Fruit fly (Drosophila melanogaster) whole organism, pupa: ENCODE measurements around the gene Prp5.

Source experiments
- CG10348 ChIP-seq: fragments of 200-800 bp; sonication (Bioruptor generic); IDR thresholded peaks from 2 replicates; pipeline ENCODE4 v1.3.6; 2022; ENCODE audit warnings: missing biosample characterization, missing genetic modification characterization
- CG12605 ChIP-seq: fragments of 200-800 bp; sonication (Bioruptor generic); IDR thresholded peaks from 2 replicates; pipeline ENCODE4 v1.3.6; 2022; ENCODE audit warnings: missing biosample characterization, missing genetic modification characterization
- CG13204 ChIP-seq: fragments of 200-800 bp; sonication (Bioruptor generic); optimal IDR thresholded peaks from 2 replicates; lab custom pipeline; 2018; ENCODE audit warnings: missing biosample characterization, mild to moderate bottlenecking, missing genetic modification characterization, moderate library complexity
- CG14655 ChIP-seq: fragments of 200-800 bp; sonication (Bioruptor generic); optimal IDR thresholded peaks from 3 replicates; lab custom pipeline; 2017; ENCODE audit warnings: mild to moderate bottlenecking, missing biosample characterization, missing genetic modification reagents, missing genetic modification characterization
- CG15710 ChIP-seq: fragments of 200-800 bp; sonication (Bioruptor generic); optimal IDR thresholded peaks from 2 replicates; lab custom pipeline; 2018; ENCODE audit warnings: missing biosample characterization, mild to moderate bottlenecking, missing genetic modification characterization, moderate library complexity
- CG17806 ChIP-seq: fragments of 200-800 bp; sonication (Bioruptor generic); optimal IDR thresholded peaks from 2 replicates; lab custom pipeline; 2018; ENCODE audit warnings: missing biosample characterization, mild to moderate bottlenecking, missing genetic modification characterization, moderate library complexity
- CG32121 ChIP-seq: fragments of 200-800 bp; sonication (Bioruptor generic); IDR thresholded peaks from 2 replicates; pipeline ENCODE4 v1.3.6; 2022; ENCODE audit warnings: missing biosample characterization, missing genetic modification characterization
- CG34367 ChIP-seq: fragments of 200-800 bp; sonication (Bioruptor generic); optimal IDR thresholded peaks from 2 replicates; lab custom pipeline; 2018; ENCODE audit warnings: missing biosample characterization, mild to moderate bottlenecking, missing genetic modification characterization
- CG4496 ChIP-seq: fragments of 200-800 bp; sonication (Bioruptor generic); IDR thresholded peaks from 3 replicates; pipeline ENCODE4 v1.3.6; 2022; ENCODE audit warnings: missing biosample characterization, missing genetic modification characterization
- CG8159 ChIP-seq: fragments of 200-800 bp; sonication (Bioruptor generic); optimal IDR thresholded peaks from 3 replicates; lab custom pipeline; 2018; ENCODE audit warnings: missing biosample characterization, mild to moderate bottlenecking, missing genetic modification characterization, moderate library complexity
- CG8301 ChIP-seq: fragments of 200-800 bp; sonication (Bioruptor generic); optimal IDR thresholded peaks from 2 replicates; lab custom pipeline; 2018; ENCODE audit warnings: missing biosample characterization, mild to moderate bottlenecking, missing genetic modification characterization
- CG9948 ChIP-seq: fragments of 200-800 bp; sonication (Bioruptor generic); optimal IDR thresholded peaks from 2 replicates; lab custom pipeline; 2018; ENCODE audit warnings: missing biosample characterization, mild to moderate bottlenecking, missing genetic modification characterization, moderate library complexity
- D1 ChIP-seq: fragments of 200-800 bp; sonication (Bioruptor generic); optimal IDR thresholded peaks from 2 replicates; lab custom pipeline; 2018; ENCODE audit warnings: missing biosample characterization, mild to moderate bottlenecking, missing genetic modification characterization, moderate library complexity
- EcR ChIP-seq: fragments of 200-800 bp; sonication (Bioruptor generic); optimal IDR thresholded peaks from 3 replicates; lab custom pipeline; 2019; ENCODE audit warnings: missing biosample characterization, missing genetic modification characterization, mild to moderate bottlenecking, moderate library complexity, missing genetic modification reagents
- Ets98B ChIP-seq: fragments of 200-800 bp; sonication (Bioruptor generic); IDR thresholded peaks from 2 replicates; pipeline ENCODE4 v1.3.6; 2022; ENCODE audit warnings: missing biosample characterization, missing genetic modification characterization
- Pif1A ChIP-seq: fragments of 200-800 bp; sonication (Bioruptor generic); optimal IDR thresholded peaks from 3 replicates; lab custom pipeline; 2016; ENCODE audit warnings: missing biosample characterization, missing genetic modification characterization
- Pif1B ChIP-seq: fragments of 200-800 bp; sonication (Bioruptor generic); optimal IDR thresholded peaks from 3 replicates; lab custom pipeline; 2016; ENCODE audit warnings: missing biosample characterization, missing genetic modification characterization
- Snoo ChIP-seq: fragments of 200-800 bp; sonication (Bioruptor generic); optimal IDR thresholded peaks from 3 replicates; lab custom pipeline; 2017; ENCODE audit warnings: missing biosample characterization, mild to moderate bottlenecking, missing genetic modification characterization, inconsistent platforms
- fd96Ca ChIP-seq: fragments of 200-800 bp; sonication (Bioruptor generic); IDR thresholded peaks from 3 replicates; pipeline ENCODE4 v1.3.6; 2022; ENCODE audit warnings: missing biosample characterization, missing genetic modification characterization
- gl ChIP-seq: fragments of 200-800 bp; sonication (Bioruptor generic); optimal IDR thresholded peaks from 2 replicates; lab custom pipeline; 2018; ENCODE audit warnings: missing biosample characterization, mild to moderate bottlenecking, missing genetic modification characterization
- rn ChIP-seq: fragments of 200-800 bp; sonication (Bioruptor generic); IDR thresholded peaks from 2 replicates; pipeline ENCODE4 v1.3.6; 2022; ENCODE audit warnings: missing biosample characterization, missing genetic modification characterization

Prp5 gene

dm6 chrX:15334999-15335398, 10.0 kb upstream of the Prp5 start:
- TF ChIP-seq rn (GFP tag; lab: Robert Waterston, UW) (no peak), Snoo (no peak), CG34367 (no peak), CG13204 (peak; percentile 43), CG10348 (GFP tag; lab: Robert Waterston, UW) (no peak), CG32121 (GFP tag; lab: Robert Waterston, UW) (no peak), CG4496 (GFP tag; lab: Robert Waterston, UW) (no peak), Ets98B (GFP tag; lab: Robert Waterston, UW) (no peak), D1 (no peak), Pif1A (GFP tag; lab: Kevin White, UChicago) (no peak), CG17806 (tag; lab: Kevin White, UChicago) (no peak), CG9948 (tag; lab: Kevin White, UChicago) (no peak), gl (no peak), CG8159 (no peak), CG14655 (GFP tag; lab: Kevin White, UChicago) (no peak), EcR (GFP tag; lab: Kevin White, UChicago) (peak; percentile 10), CG8301 (tag; lab: Kevin White, UChicago) (no peak), CG12605 (GFP tag; lab: Robert Waterston, UW) (no peak)

dm6 chrX:15335845-15336453, 9.0 kb upstream of the Prp5 start:
- TF ChIP-seq Pif1A (GFP tag; lab: Kevin White, UChicago) (no peak), Ets98B (GFP tag; lab: Robert Waterston, UW) (no peak), D1 (no peak), CG8301 (tag; lab: Kevin White, UChicago) (no peak), CG10348 (GFP tag; lab: Robert Waterston, UW) (no peak), CG15710 (tag; lab: Kevin White, UChicago) (no peak), CG32121 (GFP tag; lab: Robert Waterston, UW) (no peak), Snoo (no peak), CG13204 (no peak), CG17806 (tag; lab: Kevin White, UChicago) (no peak), CG9948 (tag; lab: Kevin White, UChicago) (no peak)

dm6 chrX:15342017-15342416, 3.0 kb upstream of the Prp5 start, which contains the start of gene CG9123:
TSS of gene CG9123 (minus strand) at chrX:15342117.
- TF ChIP-seq CG12605 (GFP tag; lab: Robert Waterston, UW) = no peak
- no peak for TF ChIP-seq rn (GFP tag; lab: Robert Waterston, UW)
- TF ChIP-seq CG9948 (tag; lab: Kevin White, UChicago) = no peak
- no peak for TF ChIP-seq CG34367
- TF ChIP-seq CG32121 (GFP tag; lab: Robert Waterston, UW) = no peak
- no peak for TF ChIP-seq gl
- no peak for TF ChIP-seq CG13204
- TF ChIP-seq CG8159 = no peak
- no peak for TF ChIP-seq fd96Ca (GFP tag; lab: Robert Waterston, UW)
- no peak for TF ChIP-seq D1
- no peak for TF ChIP-seq CG4496 (GFP tag; lab: Robert Waterston, UW)
- TF ChIP-seq CG17806 (tag; lab: Kevin White, UChicago) = no peak
- TF ChIP-seq Ets98B (GFP tag; lab: Robert Waterston, UW) = no peak
- TF ChIP-seq Pif1A (GFP tag; lab: Kevin White, UChicago) = no peak
- no peak for TF ChIP-seq Snoo
- TF ChIP-seq Pif1B (GFP tag; lab: Kevin White, UChicago) = no peak

dm6 chrX:15352692-15353091, 7.7 kb downstream of the Prp5 start:
- TF ChIP-seq Snoo (no peak), CG34367 (no peak), CG15710 (tag; lab: Kevin White, UChicago) (no peak), CG32121 (GFP tag; lab: Robert Waterston, UW) (no peak), CG8301 (tag; lab: Kevin White, UChicago) (no peak), CG4496 (GFP tag; lab: Robert Waterston, UW) (no peak), CG8159 (no peak), D1 (no peak)

DNA sequence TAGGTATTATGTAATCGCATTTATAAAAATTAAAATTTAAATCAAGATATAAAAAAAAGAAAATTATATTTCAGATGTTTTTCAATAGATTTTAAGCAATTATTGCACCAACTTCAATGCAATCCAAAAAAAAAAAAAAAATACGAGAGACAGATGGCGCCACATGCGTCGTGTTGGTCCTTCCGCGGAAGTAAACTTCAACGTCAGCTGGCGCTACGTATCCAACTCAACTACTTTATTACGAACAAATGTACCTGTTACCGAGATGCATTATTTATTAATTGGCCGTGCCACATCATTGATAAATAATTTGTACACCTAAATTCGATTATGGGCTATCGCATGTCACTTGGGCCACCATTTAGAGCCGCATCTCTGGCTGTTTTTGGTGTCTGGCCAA, 8.7 kb downstream of the Prp5 start:
- TF ChIP-seq EcR (GFP tag; lab: Kevin White, UChicago) (no peak), Snoo (no peak), D1 (no peak), CG10348 (GFP tag; lab: Robert Waterston, UW) (no peak), Pif1B (GFP tag; lab: Kevin White, UChicago) (no peak)

dm6 chrX:15356410-15356809, 11.4 kb downstream of the Prp5 start:
- TF ChIP-seq CG9948 (tag; lab: Kevin White, UChicago) = no peak
- TF ChIP-seq CG4496 (GFP tag; lab: Robert Waterston, UW) = no peak
- TF ChIP-seq CG15710 (tag; lab: Kevin White, UChicago) = no peak
- TF ChIP-seq gl = no peak
- no peak for TF ChIP-seq CG8159
- TF ChIP-seq rn (GFP tag; lab: Robert Waterston, UW) = no peak
- no peak for TF ChIP-seq Ets98B (GFP tag; lab: Robert Waterston, UW)
- TF ChIP-seq CG14655 (GFP tag; lab: Kevin White, UChicago) = no peak
- no peak for TF ChIP-seq CG32121 (GFP tag; lab: Robert Waterston, UW)
- no peak for TF ChIP-seq CG34367
- TF ChIP-seq Snoo = no peak
- TF ChIP-seq Pif1B (GFP tag; lab: Kevin White, UChicago) = no peak
- TF ChIP-seq CG12605 (GFP tag; lab: Robert Waterston, UW) = no peak
- no peak for TF ChIP-seq CG8301 (tag; lab: Kevin White, UChicago)
- TF ChIP-seq D1 = no peak
- TF ChIP-seq Pif1A (GFP tag; lab: Kevin White, UChicago) = no peak
- TF ChIP-seq fd96Ca (GFP tag; lab: Robert Waterston, UW) = no peak
- TF ChIP-seq CG10348 (GFP tag; lab: Robert Waterston, UW) = no peak
